Worm (Caenorhabditis elegans) whole organism, L2 larva: ENCODE results near the gene C01G10.17.

Source experiments
- ceh-16 ChIP-seq: fragments of 150-350 bp; optimal IDR thresholded peaks from 2 replicates; lab custom pipeline; 2014; ENCODE audit warnings: missing biosample characterization, missing genetic modification characterization
- ztf-1 ChIP-seq: fragments of 200-800 bp; sonication (Bioruptor generic); conservative IDR thresholded peaks from 2 replicates; pipeline ENCODE4 v1.3.6; 2022; ENCODE audit warnings: missing genetic modification characterization, missing compliant biosample characterization

DNA sequence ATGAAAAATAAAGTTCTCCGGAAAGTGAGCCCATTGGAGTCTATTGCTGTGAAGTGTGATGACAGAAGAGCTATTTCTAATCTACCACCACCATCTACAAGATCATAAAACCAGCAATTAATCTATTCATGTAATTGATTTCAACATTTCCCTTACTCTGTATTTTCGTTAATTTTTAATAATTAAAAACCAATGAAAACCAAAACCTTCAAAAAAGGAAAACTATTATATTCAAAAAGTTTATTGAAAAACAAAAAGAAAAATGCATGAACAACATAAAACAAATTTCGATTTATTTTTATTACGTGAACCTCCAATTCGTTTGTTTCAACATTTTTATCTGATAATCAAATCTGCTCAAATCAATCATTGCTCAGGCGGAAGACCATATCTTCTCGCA, 8.9 kb downstream of the C01G10.17 start, which contains the start of gene C01G10.1:
- TF ChIP-seq ceh-16 (no peak), ztf-1 (no peak)
